Fruit fly (Drosophila melanogaster): ENCODE measurements around the gene crim.

crim gene

dm6 chr3L:11696294-11697116 is 14.7 kb downstream of the crim start, which contains the start of gene Dph1 (continued):
- TF ChIP-seq Mad (GFP tag; optimal IDR thresholded peaks at IDR 0.05): peak; percentile 84
- TF ChIP-seq dmrt11E (tag; optimal IDR thresholded peaks at IDR 0.05): peak; percentile 83
- peak; percentile 82 for TF ChIP-seq NfI (GFP tag; optimal IDR thresholded peaks at IDR 0.05)
- peak; percentile 65 for TF ChIP-seq pum (GFP tag; optimal IDR thresholded peaks at IDR 0.05)
- TF ChIP-seq peb (GFP tag; IDR thresholded peaks at IDR 0.05): peak; percentile 61
- TF ChIP-seq CG4820 (GFP tag; optimal IDR thresholded peaks at IDR 0.05): peak; percentile 78
- TF ChIP-seq insv (GFP tag; optimal IDR thresholded peaks at IDR 0.05): peak in 1 of 2 experiments; percentile 95
- TF ChIP-seq E2f1 (GFP tag; IDR thresholded peaks at IDR 0.05): peak; percentile 85; the same call in 1 of the 2 replicates
- peak; percentile 31; the same call in 1 of the 2 replicates for TF ChIP-seq inv (GFP tag; IDR thresholded peaks at IDR 0.05; ENCODE audit: partially characterized antibody)
- TF ChIP-seq crp (GFP tag; optimal IDR thresholded peaks at IDR 0.05): peak; percentile 69 to 96
- peak; percentile 54 for TF ChIP-seq CG10543 (GFP tag; optimal IDR thresholded peaks at IDR 0.05)
- peak; percentile 5 for TF ChIP-seq kah (GFP tag; optimal IDR thresholded peaks at IDR 0.05)
- peak; percentile 66 for TF ChIP-seq B-H2 (GFP tag; optimal IDR thresholded peaks at IDR 0.05)
- TF ChIP-seq Taf1 (GFP tag; IDR thresholded peaks at IDR 0.05): peak; percentile 68
- TF ChIP-seq zf30C (GFP tag; optimal IDR thresholded peaks at IDR 0.05): no peak
- TF ChIP-seq shn (GFP tag; optimal IDR thresholded peaks at IDR 0.05): peak; percentile 89
- TF ChIP-seq fd64A (GFP tag; optimal IDR thresholded peaks at IDR 0.05): peak; percentile 84
- TF ChIP-seq chm (GFP tag; IDR thresholded peaks at IDR 0.05): peak; percentile 88
- TF ChIP-seq Nf-YB (GFP tag; optimal IDR thresholded peaks at IDR 0.05): peak; percentile 54
- TF ChIP-seq CG43689 (GFP tag; IDR thresholded peaks at IDR 0.05): peak; percentile 72
- peak; percentile 79 for TF ChIP-seq gcm2 (GFP tag; optimal IDR thresholded peaks at IDR 0.05)
- peak; percentile 95 for TF ChIP-seq Drgx (GFP tag; IDR thresholded peaks at IDR 0.05)
- peak; percentile 70 for TF ChIP-seq onecut (GFP tag; IDR thresholded peaks at IDR 0.05)
- peak; percentile 78 for TF ChIP-seq NK7.1 (GFP tag; optimal IDR thresholded peaks at IDR 0.05)
- TF ChIP-seq C15 (GFP tag; IDR thresholded peaks at IDR 0.05): peak; percentile 81; the same call in 2 of the 3 replicates
- peak; percentile 16 for TF ChIP-seq CG13123 (GFP tag; optimal IDR thresholded peaks at IDR 0.05)
- peak; percentile 14 for TF ChIP-seq Lhr (GFP tag; optimal IDR thresholded peaks at IDR 0.05)
- peak; percentile 53 for TF ChIP-seq CG4282 (GFP tag; optimal IDR thresholded peaks at IDR 0.05)
- TF ChIP-seq prd (optimal IDR thresholded peaks at IDR 0.05): no peak
- TF ChIP-seq prd (GFP tag; IDR thresholded peaks at IDR 0.05): peak; percentile 84
- peak; percentile 87 for TF ChIP-seq gem (tag; optimal IDR thresholded peaks at IDR 0.05)
- TF ChIP-seq schlank (tag; optimal IDR thresholded peaks at IDR 0.05): peak; percentile 59
- TF ChIP-seq ara (GFP tag; IDR thresholded peaks at IDR 0.05): peak; percentile 78
- TF ChIP-seq CG4404 (GFP tag; IDR thresholded peaks at IDR 0.05): peak; percentile 48; the same call in 1 of the 2 replicates
- peak; percentile 82 for TF ChIP-seq esg (GFP tag; conservative IDR thresholded peaks at IDR 0.05)
- TF ChIP-seq CG2678 (tag; optimal IDR thresholded peaks at IDR 0.05): peak; percentile 85
- 0 out of 2 replicates have a peak, but pooled peaks have one; percentile 36 for TF ChIP-seq toy (GFP tag; IDR thresholded peaks at IDR 0.05)
- TF ChIP-seq CG3726 (GFP tag; IDR thresholded peaks at IDR 0.05): 0 out of 3 replicates have a peak, but pooled peaks have one; percentile 81
- peak; percentile 91 for TF ChIP-seq Xrp1 (GFP tag; IDR thresholded peaks at IDR 0.05)
- peak; percentile 58 for TF ChIP-seq slou (GFP tag; optimal IDR thresholded peaks at IDR 0.05)
- peak; percentile 91 for TF ChIP-seq E2f2 (GFP tag; IDR thresholded peaks at IDR 0.05)
- TF ChIP-seq Spps (tag; optimal IDR thresholded peaks at IDR 0.05): peak; percentile 28
- no peak for TF ChIP-seq Dfd (GFP tag; optimal IDR thresholded peaks at IDR 0.05)
- TF ChIP-seq wek (GFP tag; optimal IDR thresholded peaks at IDR 0.05): peak; percentile 54
- TF ChIP-seq Ssrp (tag; optimal IDR thresholded peaks at IDR 0.05): peak; percentile 85
- peak; percentile 68 for TF ChIP-seq pnt (GFP tag; optimal IDR thresholded peaks at IDR 0.05)
- TF ChIP-seq ken (GFP tag; IDR thresholded peaks at IDR 0.05): peak; percentile 89
- TF ChIP-seq CG9215 (GFP tag; IDR thresholded peaks at IDR 0.05): no peak; the same call in 1 of the 2 replicates
- no peak for TF ChIP-seq hbn (GFP tag; IDR thresholded peaks at IDR 0.05; ENCODE audit: partially characterized antibody)

Measured in whole organism, embryonic.